Worm (Caenorhabditis elegans): ENCODE data around the gene F59A6.4.

DNA sequence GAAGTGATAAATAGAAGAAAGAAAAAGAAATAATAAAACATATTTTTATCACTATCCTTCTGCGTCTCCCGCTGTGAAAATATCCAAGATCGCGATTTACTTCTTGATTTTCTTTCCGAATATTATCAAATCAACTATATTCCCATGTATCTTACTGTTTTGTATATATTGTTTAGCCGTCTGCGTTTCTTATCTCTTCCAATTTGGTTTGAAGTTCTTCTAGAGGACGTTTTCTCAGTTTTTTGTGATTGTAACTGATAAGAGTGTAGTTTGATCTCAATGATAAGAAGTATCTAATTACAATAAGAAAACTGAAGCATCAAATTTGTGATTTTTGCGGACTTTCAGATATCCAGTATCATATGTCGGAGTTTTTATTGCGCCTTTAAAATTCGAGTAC lies 44.2 kb upstream of the F59A6.4 start:
- TF ChIP-seq aly-1 (tag; optimal IDR thresholded peaks at IDR 0.05) = no peak
- no peak for TF ChIP-seq scrt-1 (GFP tag; IDR thresholded peaks at IDR 0.05)
- no peak for TF ChIP-seq tbx-11 (GFP tag; IDR thresholded peaks at IDR 0.05)
- TF ChIP-seq ama-1 (optimal IDR thresholded peaks at IDR 0.05) = no peak
- no peak for TF ChIP-seq tbx-37 (GFP tag; conservative IDR thresholded peaks at IDR 0.05)
- no peak for TF ChIP-seq sea-1 (GFP tag; conservative IDR thresholded peaks at IDR 0.05)
- TF ChIP-seq F13C5.2 (tag; optimal IDR thresholded peaks at IDR 0.05) = no peak
